Worm (Caenorhabditis elegans): Measurements from ENCODE around the gene Y110A2AL.9.
A peak's percentile ranks its signal among the peaks of the same experiment; 100 is the strongest.

Gene Y110A2AL.9

DNA sequence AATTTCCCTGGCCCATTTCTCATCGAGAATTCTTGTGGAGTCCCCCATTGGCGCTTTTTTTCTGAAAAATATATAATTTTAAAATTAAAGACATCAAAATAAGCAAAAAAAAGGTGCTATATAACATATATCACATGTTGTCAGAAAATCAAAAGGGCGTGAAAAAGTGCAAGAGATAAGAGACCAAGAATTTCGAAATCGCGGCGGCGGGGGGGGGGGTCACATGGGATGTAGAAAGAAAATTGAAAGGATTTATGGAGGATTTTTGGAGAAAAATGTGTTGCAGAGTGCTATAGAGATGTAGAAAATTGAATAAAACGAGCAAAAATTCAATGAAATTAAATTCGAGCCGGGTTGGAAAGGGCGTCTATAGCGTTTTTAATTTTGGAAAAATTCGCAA lies 35.3 kb downstream of the Y110A2AL.9 start, which contains the start of gene K12H6.6:
TSS of gene K12H6.6 (minus strand) at position 61 of the 400 bp plus-strand sequence.
- TF ChIP-seq aly-2 (tag; optimal IDR thresholded peaks at IDR 0.05) (no peak), C34F6.9 (tag; optimal IDR thresholded peaks at IDR 0.05) (peak; percentile 14)

DNA sequence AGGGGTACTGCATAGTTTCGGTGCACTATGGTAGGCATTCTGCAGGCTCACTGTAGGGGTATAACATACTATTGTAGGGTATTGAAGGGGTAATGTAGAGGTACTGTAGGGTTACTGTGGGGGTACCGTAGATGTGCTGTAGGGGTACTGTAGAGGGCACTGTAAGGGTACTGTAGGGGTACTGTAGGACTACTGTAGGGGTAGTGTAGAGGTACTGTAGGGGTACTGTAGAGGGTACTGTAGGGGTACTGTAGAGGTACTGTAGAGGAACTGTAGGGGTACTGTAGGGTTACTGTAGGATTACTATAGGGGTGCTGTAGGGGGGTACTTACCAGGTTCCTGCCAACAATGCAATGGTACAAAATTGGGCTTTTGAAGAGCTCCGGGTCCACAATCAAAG lies 36.3 kb downstream of the Y110A2AL.9 start:
- TF ChIP-seq egl-27 (tag; optimal IDR thresholded peaks at IDR 0.05): no peak
- no peak for TF ChIP-seq aly-2 (tag; optimal IDR thresholded peaks at IDR 0.05)
- TF ChIP-seq blmp-1 (tag; optimal IDR thresholded peaks at IDR 0.05; ENCODE audit: insufficient read depth): no peak
- no peak for TF ChIP-seq nhr-12 (tag; optimal IDR thresholded peaks at IDR 0.05)
- no peak for TF ChIP-seq crh-2 (tag; optimal IDR thresholded peaks at IDR 0.05)
- no peak for TF ChIP-seq lin-13 (GFP tag; optimal IDR thresholded peaks at IDR 0.05)
- TF ChIP-seq mdl-1 (tag; optimal IDR thresholded peaks at IDR 0.05): no peak
- TF ChIP-seq nhr-25 (tag; optimal IDR thresholded peaks at IDR 0.05): no peak
- TF ChIP-seq ZK546.5 (tag; optimal IDR thresholded peaks at IDR 0.05): no peak
- TF ChIP-seq lsy-2 (tag; optimal IDR thresholded peaks at IDR 0.05): no peak
- no peak for TF ChIP-seq ama-1 (optimal IDR thresholded peaks at IDR 0.05)
- no peak for TF ChIP-seq snpc-4 (tag; optimal IDR thresholded peaks at IDR 0.05)
- TF ChIP-seq nhr-11 (tag; optimal IDR thresholded peaks at IDR 0.05): no peak
- TF ChIP-seq elt-3 (tag; optimal IDR thresholded peaks at IDR 0.05): no peak
- TF ChIP-seq mbf-1 (tag; optimal IDR thresholded peaks at IDR 0.05): no peak
- no peak for TF ChIP-seq dmd-4 (tag; optimal IDR thresholded peaks at IDR 0.05)

DNA sequence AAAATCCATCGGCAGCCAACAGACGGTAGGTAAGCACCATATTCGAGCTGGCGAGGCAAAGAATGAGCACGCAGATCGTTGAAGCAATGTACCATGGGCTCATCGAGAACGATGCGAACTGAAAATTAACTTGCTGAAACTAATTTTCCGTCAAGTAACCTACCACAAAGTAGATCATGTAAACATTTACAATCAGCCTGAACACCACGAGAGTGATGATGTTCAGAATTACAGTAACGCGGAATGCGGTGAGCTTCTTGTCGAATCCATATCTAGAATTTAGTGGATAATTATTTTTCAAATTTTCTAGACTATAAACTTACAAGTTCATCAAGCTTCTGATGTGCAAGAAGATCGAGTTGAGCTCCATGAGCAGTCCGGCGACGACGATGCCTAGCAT lies 37.0 kb downstream of the Y110A2AL.9 start:
- TF ChIP-seq unc-39 (tag; optimal IDR thresholded peaks at IDR 0.05): no peak
- TF ChIP-seq sma-9 (GFP tag; optimal IDR thresholded peaks at IDR 0.05): no peak
- no peak for TF ChIP-seq sma-9 (tag; optimal IDR thresholded peaks at IDR 0.05)
- TF ChIP-seq skn-1 (tag; optimal IDR thresholded peaks at IDR 0.05): no peak
- TF ChIP-seq peb-1 (tag; optimal IDR thresholded peaks at IDR 0.05): no peak
- no peak for TF ChIP-seq mbf-1 (tag; optimal IDR thresholded peaks at IDR 0.05)

DNA sequence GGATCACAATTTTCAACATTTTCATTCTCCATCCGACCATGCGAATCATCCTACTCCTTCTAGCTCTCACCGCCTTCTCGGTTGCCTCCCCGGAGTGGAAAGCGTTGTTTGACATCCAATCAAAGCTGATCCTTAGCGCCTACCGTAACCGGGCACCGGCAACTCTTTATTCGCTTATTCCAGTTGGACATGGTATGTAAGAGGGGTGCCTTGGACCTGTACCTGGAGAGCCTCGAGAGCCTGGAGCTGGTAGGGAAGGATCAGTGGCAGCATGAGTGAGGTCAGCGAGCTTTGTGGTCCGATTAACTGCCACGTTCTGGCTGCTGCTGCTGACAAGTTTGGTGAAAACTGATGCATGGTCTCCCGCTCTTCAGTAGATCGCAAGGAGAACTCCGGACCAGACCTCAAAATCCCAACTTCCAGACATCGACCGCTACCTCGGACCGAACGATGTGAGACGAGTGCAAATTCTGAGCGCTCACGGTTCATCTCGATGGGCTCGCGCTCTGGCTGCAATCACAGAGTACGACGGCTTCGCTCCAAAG lies 38.5 kb downstream of the Y110A2AL.9 start, which contains the start of gene K12H6.8:
TSS of gene K12H6.8 (plus strand) at position 38 of the 545 bp plus-strand sequence.
- TF ChIP-seq nhr-129 (tag; optimal IDR thresholded peaks at IDR 0.05): no peak
- TF ChIP-seq elt-3 (tag; optimal IDR thresholded peaks at IDR 0.05): no peak
- TF ChIP-seq mab-5 (tag; optimal IDR thresholded peaks at IDR 0.05): no peak
- TF ChIP-seq ceh-82 (tag; optimal IDR thresholded peaks at IDR 0.05): no peak
- no peak for TF ChIP-seq ZK546.5 (tag; optimal IDR thresholded peaks at IDR 0.05)
- no peak for TF ChIP-seq C34F6.9 (tag; optimal IDR thresholded peaks at IDR 0.05)
- no peak for TF ChIP-seq ceh-16 (tag; optimal IDR thresholded peaks at IDR 0.05)
- TF ChIP-seq sma-9 (GFP tag; optimal IDR thresholded peaks at IDR 0.05): no peak
- TF ChIP-seq sma-9 (tag; optimal IDR thresholded peaks at IDR 0.05): no peak
- no peak for TF ChIP-seq lsy-2 (tag; optimal IDR thresholded peaks at IDR 0.05)
- no peak for TF ChIP-seq blmp-1 (tag; optimal IDR thresholded peaks at IDR 0.05; ENCODE audit: insufficient read depth)
- TF ChIP-seq crh-2 (tag; optimal IDR thresholded peaks at IDR 0.05): no peak
- TF ChIP-seq unc-39 (tag; optimal IDR thresholded peaks at IDR 0.05): no peak
- TF ChIP-seq fos-1 (tag; optimal IDR thresholded peaks at IDR 0.05): no peak
- TF ChIP-seq nhr-77 (tag; optimal IDR thresholded peaks at IDR 0.05): no peak
- no peak for TF ChIP-seq nhr-237 (tag; optimal IDR thresholded peaks at IDR 0.05)
- no peak for TF ChIP-seq alr-1 (tag; optimal IDR thresholded peaks at IDR 0.05)
- TF ChIP-seq nhr-23 (tag; optimal IDR thresholded peaks at IDR 0.05): no peak

DNA sequence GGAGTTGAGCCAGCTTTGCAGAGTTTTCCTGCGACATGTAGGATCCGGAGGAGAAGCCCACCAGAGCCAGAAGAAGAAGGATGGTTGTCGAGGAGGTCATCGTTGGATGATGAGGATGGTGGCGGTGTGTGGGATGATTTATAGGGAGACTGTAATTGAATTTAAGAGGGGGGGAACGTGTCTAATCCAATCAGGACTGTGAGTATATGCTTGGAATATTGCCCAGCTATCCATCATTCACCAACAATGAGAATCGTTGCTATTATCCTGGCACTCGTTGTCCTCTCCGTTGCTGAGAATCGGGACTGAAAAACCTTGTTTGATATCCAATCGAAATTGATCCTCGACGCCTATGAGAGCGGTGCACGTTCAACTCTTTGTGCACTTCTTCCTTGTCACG lies 40.4 kb downstream of the Y110A2AL.9 start, which contains the start of gene K12H6.5:
TSS of gene K12H6.5 (minus strand) at position 101 of the 400 bp plus-strand sequence.
- TF ChIP-seq fos-1 (tag; optimal IDR thresholded peaks at IDR 0.05): no peak
- no peak for TF ChIP-seq lin-39 (tag; optimal IDR thresholded peaks at IDR 0.05)
- no peak for TF ChIP-seq nhr-21 (tag; optimal IDR thresholded peaks at IDR 0.05)
- TF ChIP-seq ztf-4 (tag; optimal IDR thresholded peaks at IDR 0.05): no peak
- no peak for TF ChIP-seq nhr-77 (tag; optimal IDR thresholded peaks at IDR 0.05)
- no peak for TF ChIP-seq aly-2 (tag; optimal IDR thresholded peaks at IDR 0.05)
- no peak for TF ChIP-seq unc-55 (GFP tag; optimal IDR thresholded peaks at IDR 0.05)
- TF ChIP-seq sma-3 (GFP tag; optimal IDR thresholded peaks at IDR 0.05): no peak
- TF ChIP-seq blmp-1 (tag; optimal IDR thresholded peaks at IDR 0.05; ENCODE audit: insufficient read depth): no peak
- TF ChIP-seq mab-5 (tag; optimal IDR thresholded peaks at IDR 0.05): no peak
